Fruit fly (Drosophila melanogaster) whole organism, embryonic: Measurements from ENCODE around the gene CG8870.

Experiments
- Atf-2 ChIP-seq: fragments of 200-800 bp; sonication (Bioruptor generic); optimal IDR thresholded peaks from 2 replicates; lab custom pipeline; 2016; ENCODE audit warnings: missing biosample characterization, missing genetic modification characterization
- BtbVII ChIP-seq: fragments of 200-800 bp; sonication (Bioruptor generic); optimal IDR thresholded peaks from 3 replicates; lab custom pipeline; 2017; ENCODE audit warnings: missing biosample characterization, mild to moderate bottlenecking, missing genetic modification characterization
- CG11456 ChIP-seq: fragments of 200-800 bp; sonication (Bioruptor generic); IDR thresholded peaks from 3 replicates; pipeline ENCODE4 v1.3.6; 2022; ENCODE audit warnings: missing biosample characterization, missing genetic modification characterization
- CG1233 ChIP-seq: fragments of 200-800 bp; sonication (Bioruptor generic); optimal IDR thresholded peaks from 4 replicates; lab custom pipeline; 2018; ENCODE audit warnings: missing biosample characterization, mild to moderate bottlenecking, missing genetic modification characterization
- CG12769 ChIP-seq: fragments of 200-800 bp; sonication (Bioruptor generic); optimal IDR thresholded peaks from 2 replicates; lab custom pipeline; 2019; ENCODE audit warnings: missing biosample characterization, mild to moderate bottlenecking, missing genetic modification characterization, moderate library complexity
- CG14710 ChIP-seq: fragments of 200-800 bp; sonication (Bioruptor generic); optimal IDR thresholded peaks from 3 replicates; lab custom pipeline; 2019; ENCODE audit warnings: missing biosample characterization, mild to moderate bottlenecking, missing genetic modification characterization, moderate library complexity
- CG15601 ChIP-seq: fragments of 200-800 bp; sonication (Bioruptor generic); optimal IDR thresholded peaks from 3 replicates; lab custom pipeline; 2019; ENCODE audit warnings: missing biosample characterization, mild to moderate bottlenecking, missing genetic modification characterization, moderate library complexity
- CG1602 ChIP-seq: fragments of 200-800 bp; sonication (Bioruptor generic); optimal IDR thresholded peaks from 3 replicates; lab custom pipeline; 2016; ENCODE audit warnings: missing biosample characterization, missing genetic modification characterization
- CG17568 ChIP-seq: fragments of 200-800 bp; sonication (Bioruptor generic); optimal IDR thresholded peaks from 2 replicates; lab custom pipeline; 2018; ENCODE audit warnings: missing biosample characterization, mild to moderate bottlenecking, missing genetic modification characterization, moderate library complexity
- CG18011 ChIP-seq: fragments of 200-800 bp; sonication (Bioruptor generic); optimal IDR thresholded peaks from 2 replicates; lab custom pipeline; 2017; ENCODE audit warnings: missing biosample characterization, missing genetic modification characterization, mild to moderate bottlenecking, moderate library complexity, missing genotype
- CG2199 ChIP-seq: fragments of 200-800 bp; sonication (Bioruptor generic); IDR thresholded peaks from 3 replicates; pipeline ENCODE4 v1.3.6; 2022; ENCODE audit warnings: missing biosample characterization, missing genetic modification characterization
- CG2678 ChIP-seq: fragments of 200-800 bp; sonication (Bioruptor generic); optimal IDR thresholded peaks from 3 replicates; lab custom pipeline; 2019; ENCODE audit warnings: missing biosample characterization, mild to moderate bottlenecking, missing genetic modification characterization, moderate library complexity
- CG32767 ChIP-seq: fragments of 200-800 bp; sonication (Bioruptor generic); IDR thresholded peaks from 2 replicates; pipeline ENCODE4 v1.3.6; 2022; ENCODE audit warnings: missing biosample characterization, missing genetic modification characterization
- CG4730 ChIP-seq: fragments of 200-800 bp; sonication (Bioruptor generic); IDR thresholded peaks from 2 replicates; pipeline ENCODE4 v1.3.6; 2022; ENCODE audit warnings: missing biosample characterization, missing genetic modification characterization
- CG5245 ChIP-seq: fragments of 200-800 bp; sonication (Bioruptor generic); optimal IDR thresholded peaks from 3 replicates; lab custom pipeline; 2016; ENCODE audit warnings: missing biosample characterization, missing genetic modification characterization
- CG5953 ChIP-seq: fragments of 200-800 bp; sonication (Bioruptor generic); IDR thresholded peaks from 2 replicates; pipeline ENCODE4 v1.3.6; 2022; ENCODE audit warnings: missing biosample characterization, missing genetic modification characterization
- CG7745 ChIP-seq: fragments of 200-800 bp; sonication (Bioruptor generic); optimal IDR thresholded peaks from 2 replicates; lab custom pipeline; 2018; ENCODE audit warnings: missing biosample characterization, mild to moderate bottlenecking, missing genetic modification characterization, moderate library complexity
- CG7786 ChIP-seq: fragments of 200-800 bp; sonication (Bioruptor generic); optimal IDR thresholded peaks from 2 replicates; lab custom pipeline; 2016; ENCODE audit warnings: missing biosample characterization, missing genetic modification characterization
- CG7839 ChIP-seq: fragments of 200-800 bp; sonication (Bioruptor generic); optimal IDR thresholded peaks from 3 replicates; lab custom pipeline; 2018; ENCODE audit warnings: missing biosample characterization, mild to moderate bottlenecking, missing genetic modification characterization, moderate library complexity
- CG7963 ChIP-seq: fragments of 200-800 bp; sonication (Bioruptor generic); IDR thresholded peaks from 3 replicates; pipeline ENCODE4 v1.3.6; 2022; ENCODE audit warnings: missing biosample characterization, missing genetic modification characterization; ENCODE audit not compliant: partially characterized antibody
- CG8765 ChIP-seq: fragments of 200-800 bp; sonication (Bioruptor generic); IDR thresholded peaks from 2 replicates; pipeline ENCODE4 v1.3.6; 2022; ENCODE audit warnings: missing biosample characterization, missing genetic modification characterization
- CG8924 ChIP-seq: fragments of 200-800 bp; optimal IDR thresholded peaks from 3 replicates; lab custom pipeline; 2019; ENCODE audit warnings: missing biosample characterization, mild to moderate bottlenecking, missing genetic modification characterization, moderate library complexity
- CrebB ChIP-seq: fragments of 200-800 bp; sonication (Bioruptor generic); optimal IDR thresholded peaks from 3 replicates; lab custom pipeline; 2018; ENCODE audit warnings: missing biosample characterization, mild to moderate bottlenecking, missing genetic modification characterization
- Dfd ChIP-seq, 2 experiments: fragments of >200 bp; optimal IDR thresholded peaks; 2 replicates each; lab custom pipeline; 2017; ENCODE audit warnings: missing biosample characterization in 2 of 2, missing genetic modification characterization in 2 of 2
- E2f1 ChIP-seq: fragments of 200-800 bp; sonication (Bioruptor generic); IDR thresholded peaks from 2 replicates; pipeline ENCODE4 v1.3.6; 2022; ENCODE audit warnings: missing biosample characterization, missing genetic modification characterization
- Eip74EF ChIP-seq, 2 experiments: fragments of 200-800 bp in 1 of 2; fragments of >200 bp in 1 of 2; sonication (Bioruptor generic) in 1 of 2; optimal IDR thresholded peaks; 2 replicates each; lab custom pipeline; 2017 to 2019; ENCODE audit warnings: missing biosample characterization in 2 of 2, missing genetic modification characterization in 2 of 2, mild to moderate bottlenecking in 1 of 2, moderate library complexity in 1 of 2
- Lpt ChIP-seq: fragments of >200 bp; optimal IDR thresholded peaks from 2 replicates; lab custom pipeline; 2018; ENCODE audit warnings: missing biosample characterization, missing genetic modification characterization
- Mad ChIP-seq: fragments of 200-800 bp; sonication (Bioruptor generic); optimal IDR thresholded peaks from 2 replicates; lab custom pipeline; 2016; ENCODE audit warnings: missing biosample characterization, missing genetic modification characterization
- ac ChIP-seq: fragments of 200-800 bp; sonication (Bioruptor generic); optimal IDR thresholded peaks from 3 replicates; lab custom pipeline; 2017; ENCODE audit warnings: missing biosample characterization, mild to moderate bottlenecking, missing genetic modification characterization
- ase ChIP-seq: fragments of 200-800 bp; sonication (Bioruptor generic); IDR thresholded peaks from 3 replicates; pipeline ENCODE4 v1.3.6; 2022; ENCODE audit warnings: missing biosample characterization, missing genetic modification characterization
- bowl ChIP-seq: fragments of 200-800 bp; sonication (Bioruptor generic); IDR thresholded peaks from 2 replicates; pipeline ENCODE4 v1.3.6; 2022; ENCODE audit warnings: missing biosample characterization, missing genetic modification characterization
- cas ChIP-seq: fragments of 200-800 bp; sonication (Bioruptor generic); IDR thresholded peaks from 2 replicates; pipeline ENCODE4 v1.3.6; 2022; ENCODE audit warnings: missing biosample characterization, missing genetic modification characterization
- da ChIP-seq: fragments of 200-800 bp; sonication (Bioruptor generic); optimal IDR thresholded peaks from 2 replicates; lab custom pipeline; 2016; ENCODE audit warnings: missing biosample characterization, missing genetic modification characterization
- dmrt11E ChIP-seq: fragments of 200-800 bp; sonication (Bioruptor generic); optimal IDR thresholded peaks from 3 replicates; lab custom pipeline; 2018; ENCODE audit warnings: missing biosample characterization, mild to moderate bottlenecking, missing genetic modification characterization, moderate library complexity
- exex ChIP-seq: fragments of 200-800 bp; sonication (Bioruptor generic); optimal IDR thresholded peaks from 4 replicates; lab custom pipeline; 2018; ENCODE audit warnings: missing biosample characterization, mild to moderate bottlenecking, missing genetic modification characterization, moderate library complexity
- ftz-f1 ChIP-seq: fragments of 200-800 bp; sonication (Bioruptor generic); optimal IDR thresholded peaks from 2 replicates; lab custom pipeline; 2016; ENCODE audit warnings: missing biosample characterization, missing genetic modification characterization
- fu2 ChIP-seq: fragments of 200-800 bp; sonication (Bioruptor generic); optimal IDR thresholded peaks from 2 replicates; lab custom pipeline; 2016; ENCODE audit warnings: missing biosample characterization, missing genetic modification characterization
- gcm ChIP-seq: fragments of 200-800 bp; sonication (Bioruptor generic); optimal IDR thresholded peaks from 2 replicates; lab custom pipeline; 2019; ENCODE audit warnings: missing biosample characterization, mild to moderate bottlenecking, missing genetic modification characterization, moderate library complexity
- her ChIP-seq: fragments of 200-800 bp; sonication (Bioruptor generic); optimal IDR thresholded peaks from 2 replicates; lab custom pipeline; 2016; ENCODE audit warnings: missing biosample characterization, missing genetic modification characterization
- insv ChIP-seq, 2 experiments: fragments of 200-800 bp; sonication (Bioruptor generic); optimal IDR thresholded peaks; 3 replicates each; lab custom pipeline; 2016 to 2018; ENCODE audit warnings: missing biosample characterization in 2 of 2, missing genetic modification characterization in 2 of 2
- jing ChIP-seq: fragments of 200-800 bp; sonication (Bioruptor generic); optimal IDR thresholded peaks from 2 replicates; lab custom pipeline; 2018; ENCODE audit warnings: missing biosample characterization, mild to moderate bottlenecking, missing genetic modification characterization
- ken ChIP-seq: fragments of 200-800 bp; sonication (Bioruptor generic); IDR thresholded peaks from 3 replicates; pipeline ENCODE4 v1.3.6; 2022; ENCODE audit warnings: missing biosample characterization, missing genetic modification characterization
- lola ChIP-seq, 3 experiments: fragments of >200 bp in 2 of 3; fragments of 200-800 bp in 1 of 3; sonication (Bioruptor generic) in 1 of 3; optimal IDR thresholded peaks; 2 replicates each; lab custom pipeline; 2017 to 2019; ENCODE audit warnings: missing biosample characterization in 3 of 3, missing genetic modification characterization in 3 of 3, mild to moderate bottlenecking in 1 of 3, moderate library complexity in 1 of 3
- maf-S ChIP-seq: fragments of 200-800 bp; sonication (Bioruptor generic); optimal IDR thresholded peaks from 2 replicates; lab custom pipeline; 2016; ENCODE audit warnings: missing biosample characterization, missing genetic modification characterization
- odd ChIP-seq: fragments of 200-800 bp; sonication (Bioruptor generic); optimal IDR thresholded peaks from 2 replicates; lab custom pipeline; 2017; ENCODE audit warnings: missing biosample characterization, mild to moderate bottlenecking, missing genetic modification characterization
- pho ChIP-seq: fragments of 200-800 bp; sonication (Bioruptor generic); optimal IDR thresholded peaks from 2 replicates; lab custom pipeline; 2016; ENCODE audit warnings: missing biosample characterization, missing genetic modification characterization
- seq ChIP-seq: fragments of 200-800 bp; sonication (Bioruptor generic); IDR thresholded peaks from 2 replicates; pipeline ENCODE4 v1.3.6; 2022; ENCODE audit warnings: missing biosample characterization, missing genetic modification characterization
- tap ChIP-seq: fragments of 200-800 bp; optimal IDR thresholded peaks from 3 replicates; lab custom pipeline; 2019; ENCODE audit warnings: missing biosample characterization, mild to moderate bottlenecking, missing genetic modification characterization, moderate library complexity
- tll ChIP-seq, 2 experiments: fragments of 200-800 bp in 1 of 2; fragments of >200 bp in 1 of 2; sonication (Bioruptor generic) in 1 of 2; optimal IDR thresholded peaks; 2 replicates each; lab custom pipeline; 2017 to 2019; ENCODE audit warnings: missing biosample characterization in 2 of 2, missing genetic modification characterization in 2 of 2, mild to moderate bottlenecking in 1 of 2, moderate library complexity in 1 of 2
- vnd ChIP-seq: fragments of 200-800 bp; sonication (Bioruptor generic); IDR thresholded peaks from 3 replicates; pipeline ENCODE4 v1.3.6; 2022; ENCODE audit warnings: missing biosample characterization, missing genetic modification characterization; ENCODE audit not compliant: partially characterized antibody
- z ChIP-seq: fragments of 200-800 bp; sonication (Bioruptor generic); IDR thresholded peaks from 3 replicates; pipeline ENCODE4 v1.3.6; 2022; ENCODE audit warnings: missing biosample characterization, missing genetic modification characterization

Gene CG8870

dm6 chr3R:13403032-13403459 is 23.4 kb downstream of the CG8870 start, which contains the start of gene Dpm3 (continued):
- TF ChIP-seq CG15601 (tag; lab: Kevin White, UChicago) (peak; percentile 60), CG7839 (tag; lab: Kevin White, UChicago) (peak; percentile 5), dmrt11E (tag; lab: Kevin White, UChicago) (no peak), lola (GFP tag; optimal IDR thresholded peaks at IDR 0.05; lab: Kevin White, UChicago) (no peak), CG17568 (GFP tag; lab: Kevin White, UChicago) (no peak), CG8765 (no peak), CG12769 (tag; lab: Kevin White, UChicago) (peak; percentile 71), odd (GFP tag; lab: Kevin White, UChicago) (no peak), BtbVII (GFP tag; lab: Kevin White, UChicago) (no peak), fu2 (GFP tag; lab: Kevin White, UChicago) (peak; percentile 10), tll (GFP tag; optimal IDR thresholded peaks at IDR 0.05; lab: Kevin White, UChicago) (no peak), CG32767 (GFP tag; lab: Robert Waterston, UW) (no peak), CG4730 (GFP tag; lab: Robert Waterston, UW) (no peak), CrebB (tag; lab: Kevin White, UChicago) (no peak), E2f1 (GFP tag; lab: Robert Waterston, UW) (peak; percentile 32; the same call in 1 of the 2 replicates), CG18011 (GFP tag; lab: Kevin White, UChicago) (peak; percentile 100), CG8924 (tag; lab: Kevin White, UChicago) (peak; percentile 39), ken (GFP tag; lab: Robert Waterston, UW) (peak; percentile 51; the same call in 1 of the 3 replicates), CG2678 (tag; lab: Kevin White, UChicago) (peak; percentile 18), ftz-f1 (GFP tag; lab: Kevin White, UChicago) (no peak), pho (GFP tag; lab: Kevin White, UChicago) (peak; percentile 60), bowl (no peak), CG1233 (GFP tag; lab: Kevin White, UChicago) (no peak), her (GFP tag; lab: Kevin White, UChicago) (peak; percentile 27), CG2199 (GFP tag; lab: Robert Waterston, UW) (0 out of 3 replicates have a peak, but pooled peaks have one; percentile 68), exex (tag; lab: Kevin White, UChicago) (peak; percentile 15), gcm (no peak), CG11456 (GFP tag; lab: Robert Waterston, UW) (no peak), Eip74EF (GFP tag; optimal IDR thresholded peaks at IDR 0.05; lab: Kevin White, UChicago) (no peak), insv (GFP tag; optimal IDR thresholded peaks at IDR 0.05; lab: Kevin White, UChicago) (peak; percentile 100), CG1602 (GFP tag; lab: Kevin White, UChicago) (no peak), maf-S (GFP tag; lab: Kevin White, UChicago) (no peak), Dfd (GFP tag; optimal IDR thresholded peaks at IDR 0.05; lab: Kevin White, UChicago) (no peak), Atf-2 (GFP tag; lab: Kevin White, UChicago) (peak; percentile 37), vnd (peak; percentile 89), ase (no peak), tap (tag; lab: Kevin White, UChicago) (peak; percentile 14), CG7963 (peak; percentile 73; the same call in 2 of the 3 replicates), Lpt (GFP tag; lab: Kevin White, UChicago) (no peak), CG14710 (tag; lab: Kevin White, UChicago) (peak; percentile 72), seq (GFP tag; lab: Robert Waterston, UW) (no peak), CG7745 (peak; percentile 9), cas (GFP tag; lab: Robert Waterston, UW) (no peak), CG5245 (no peak), ac (no peak), Mad (GFP tag; lab: Kevin White, UChicago) (peak; percentile 70), da (GFP tag; lab: Kevin White, UChicago) (no peak), z (GFP tag; lab: Robert Waterston, UW) (no peak), CG5953 (GFP tag; lab: Robert Waterston, UW) (no peak), jing (GFP tag; lab: Kevin White, UChicago) (no peak), CG7786 (GFP tag; lab: Kevin White, UChicago) (peak; percentile 40)
